Worm (Caenorhabditis elegans): ENCODE results near the gene Y97E10B.1.

Y97E10B.1 gene

DNA sequence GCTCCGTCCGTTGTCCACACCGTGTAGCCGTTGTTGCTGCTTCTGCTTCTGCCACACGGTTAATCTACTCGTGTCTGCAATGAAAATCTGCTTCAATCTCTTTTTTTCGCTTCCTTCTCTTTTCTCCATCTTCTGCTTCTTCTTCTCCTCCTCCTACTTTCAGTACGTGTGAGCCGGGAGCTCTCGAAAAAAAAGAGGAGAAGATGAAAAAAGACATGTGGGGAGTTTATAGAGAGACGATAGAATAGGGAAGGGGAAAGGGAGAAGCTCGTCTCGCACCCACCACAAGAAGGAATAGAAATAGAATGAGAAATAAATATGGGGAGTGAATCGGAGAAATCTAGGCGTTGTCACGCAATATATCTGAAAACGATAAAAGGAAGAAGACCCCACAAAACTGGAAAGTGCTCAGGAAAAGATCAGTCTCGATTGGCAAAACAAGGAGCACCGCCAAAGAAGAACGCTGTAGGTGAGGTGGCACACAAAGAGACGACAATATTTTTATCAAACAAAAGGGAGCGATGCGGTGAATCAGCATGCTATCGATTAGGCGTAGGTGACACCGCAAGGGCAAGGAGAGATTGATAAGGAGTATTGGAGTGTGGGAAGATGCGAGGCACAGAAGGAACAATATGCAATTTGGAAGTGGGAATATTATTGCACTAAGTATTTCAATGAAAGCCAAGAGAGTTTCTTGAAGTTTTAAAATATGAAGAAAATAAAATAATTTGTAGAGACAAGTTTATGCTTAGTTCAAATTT lies 34.2 kb downstream of the Y97E10B.1 start, which contains the start of gene let-413 (continued):
- TF ChIP-seq C04F5.9 (tag; optimal IDR thresholded peaks at IDR 0.05) = no peak
- no peak for TF ChIP-seq C16A3.4 (tag; optimal IDR thresholded peaks at IDR 0.05)

DNA sequence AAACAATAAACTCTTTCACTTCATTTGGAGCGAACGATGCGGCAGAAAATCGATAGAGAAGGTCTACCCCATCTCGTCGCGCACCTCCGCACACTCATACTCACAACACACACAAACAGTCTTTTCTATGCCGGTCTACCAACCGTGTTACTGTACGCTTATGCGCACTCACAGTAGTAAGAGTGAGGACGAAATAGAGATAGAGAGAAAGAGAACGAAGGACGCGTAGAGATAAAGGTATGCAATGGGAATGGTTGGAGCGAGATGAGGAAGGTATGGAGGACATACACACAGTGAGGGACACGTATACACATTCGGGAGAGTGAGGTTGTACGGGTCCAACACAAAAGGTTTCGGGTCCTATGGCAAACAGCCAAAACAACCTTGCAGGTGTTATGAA lies 35.1 kb downstream of the Y97E10B.1 start:
- TF ChIP-seq mdl-1 (tag; optimal IDR thresholded peaks at IDR 0.05) (peak in 1 of 2 experiments; percentile 27), efl-1 (optimal IDR thresholded peaks at IDR 0.05) (peak; percentile 13 to 20), efl-1 (GFP tag; optimal IDR thresholded peaks at IDR 0.05 in 1 of 2) (peak in 1 of 2 experiments; percentile 93), irx-1 (tag; optimal IDR thresholded peaks at IDR 0.05) (no peak), hlh-4 (tag; optimal IDR thresholded peaks at IDR 0.05) (no peak), lsy-2 (tag; optimal IDR thresholded peaks at IDR 0.05) (peak in 1 of 2 experiments; percentile 82), nhr-28 (tag; optimal IDR thresholded peaks at IDR 0.05) (no peak), ceh-90 (tag; optimal IDR thresholded peaks at IDR 0.05) (no peak), blmp-1 (tag; optimal IDR thresholded peaks at IDR 0.05) (peak; percentile 77), nhr-20 (tag; optimal IDR thresholded peaks at IDR 0.05) (peak; percentile 56), lin-35 (GFP tag; optimal IDR thresholded peaks at IDR 0.05) (peak in 1 of 2 experiments; percentile 65), lin-14 (GFP tag; optimal IDR thresholded peaks at IDR 0.05) (peak; percentile 71), dpl-1 (GFP tag; optimal IDR thresholded peaks at IDR 0.05) (peak in 2 of 3 experiments; percentile 12 to 31), fkh-8 (tag; optimal IDR thresholded peaks at IDR 0.05) (no peak), nhr-71 (tag; optimal IDR thresholded peaks at IDR 0.05) (peak; percentile 7), unc-86 (tag; optimal IDR thresholded peaks at IDR 0.05) (no peak), elt-3 (tag; optimal IDR thresholded peaks at IDR 0.05) (peak in 2 of 6 experiments; percentile 3 to 75), F16B12.6 (tag; optimal IDR thresholded peaks at IDR 0.05) (peak; percentile 10), C16A3.4 (tag; optimal IDR thresholded peaks at IDR 0.05) (peak; percentile 46), nhr-85 (tag) (peak; percentile 79), mep-1 (tag; optimal IDR thresholded peaks at IDR 0.05) (peak; percentile 24), snu-23 (GFP tag; optimal IDR thresholded peaks at IDR 0.05) (peak; percentile 56), nhr-19 (GFP tag; conservative IDR thresholded peaks at IDR 0.05) (no peak)

DNA sequence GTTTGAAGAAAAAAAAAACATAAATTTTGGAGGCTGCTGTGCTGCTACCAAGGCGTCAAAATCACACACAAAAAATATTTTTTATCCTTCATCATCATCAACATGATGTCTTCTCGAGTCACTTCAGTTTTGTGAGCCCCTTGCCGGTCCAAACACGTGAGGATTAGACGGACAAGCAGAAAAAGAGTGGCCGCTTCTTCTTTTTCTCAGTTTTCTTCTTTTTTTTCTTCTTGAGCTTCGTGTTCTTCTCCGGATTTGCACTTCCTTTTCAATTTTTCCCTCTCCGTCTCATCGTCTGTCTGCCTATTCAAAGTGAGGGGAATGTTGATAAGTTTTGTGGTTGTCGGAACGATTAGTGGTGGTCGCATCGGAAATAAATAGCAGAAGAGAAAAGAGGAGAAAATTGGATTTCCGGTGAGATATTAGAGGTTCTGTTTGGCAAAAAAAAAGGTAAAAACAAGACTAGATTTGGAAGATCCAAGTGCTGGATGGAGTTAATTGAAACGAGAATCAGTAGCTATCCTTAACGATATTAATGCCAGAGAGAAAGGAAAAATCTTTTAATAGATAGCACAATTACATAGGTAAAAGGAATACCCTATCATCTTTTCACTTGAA lies 36.8 kb downstream of the Y97E10B.1 start:
- TF ChIP-seq snpc-4 (tag; optimal IDR thresholded peaks at IDR 0.05) = no peak
- peak; percentile 26 for TF ChIP-seq dsc-1 (tag; optimal IDR thresholded peaks at IDR 0.05)
- TF ChIP-seq egl-27 (tag; optimal IDR thresholded peaks at IDR 0.05) = peak in 1 of 2 experiments; percentile 2
- TF ChIP-seq nhr-47 (tag; optimal IDR thresholded peaks at IDR 0.05) = peak; percentile 4
- TF ChIP-seq rnt-1 (tag; optimal IDR thresholded peaks at IDR 0.05) = peak; percentile 8
- TF ChIP-seq nhr-71 (tag; optimal IDR thresholded peaks at IDR 0.05) = peak; percentile 24
- no peak for TF ChIP-seq sptf-1 (tag; optimal IDR thresholded peaks at IDR 0.05)
- TF ChIP-seq fos-1 (tag; optimal IDR thresholded peaks at IDR 0.05) = no peak
- no peak for TF ChIP-seq pqm-1 (tag; optimal IDR thresholded peaks at IDR 0.05)
- TF ChIP-seq zag-1 (tag; optimal IDR thresholded peaks at IDR 0.05) = no peak
- peak; percentile 65 for TF ChIP-seq fkh-10 (GFP tag; optimal IDR thresholded peaks at IDR 0.05)
- peak; percentile 18 for TF ChIP-seq skn-1 (tag; optimal IDR thresholded peaks at IDR 0.05)
- peak; percentile 10 for TF ChIP-seq fkh-8 (tag; optimal IDR thresholded peaks at IDR 0.05)
- no peak for TF ChIP-seq aha-1 (tag; optimal IDR thresholded peaks at IDR 0.05)
- peak; percentile 46 for TF ChIP-seq blmp-1 (tag; optimal IDR thresholded peaks at IDR 0.05)
- peak in 1 of 3 experiments; percentile 1 for TF ChIP-seq dpl-1 (GFP tag; optimal IDR thresholded peaks at IDR 0.05)
- no peak for TF ChIP-seq efl-1 (optimal IDR thresholded peaks at IDR 0.05)
- peak in 1 of 2 experiments; percentile 48 for TF ChIP-seq efl-1 (GFP tag; optimal IDR thresholded peaks at IDR 0.05 in 1 of 2)
- TF ChIP-seq lin-14 (GFP tag; optimal IDR thresholded peaks at IDR 0.05) = peak; percentile 89
- TF ChIP-seq ceh-82 (tag; optimal IDR thresholded peaks at IDR 0.05) = peak in 1 of 3 experiments; percentile 7
- TF ChIP-seq mep-1 (tag; optimal IDR thresholded peaks at IDR 0.05) = peak; percentile 32
- peak; percentile 18 to 42 for TF ChIP-seq lsy-2 (tag; optimal IDR thresholded peaks at IDR 0.05)
